Fruit fly (Drosophila melanogaster): ENCODE measurements around the gene CG34241.

dm6 chr3L:12129111-12129510, 1.3 kb downstream of the CG34241 start, which contains the start of gene Lsp2:
- TF ChIP-seq dysf (GFP tag; IDR thresholded peaks at IDR 0.05) (no peak), Bgb (GFP tag; IDR thresholded peaks at IDR 0.05; ENCODE audit: partially characterized antibody) (no peak), disco-r (GFP tag; optimal IDR thresholded peaks at IDR 0.05) (no peak), unc-4 (GFP tag; IDR thresholded peaks at IDR 0.05; ENCODE audit: partially characterized antibody) (no peak), ab (GFP tag; optimal IDR thresholded peaks at IDR 0.05) (no peak), ham (GFP tag; IDR thresholded peaks at IDR 0.05) (no peak), dan (GFP tag; IDR thresholded peaks at IDR 0.05) (no peak), CG11093 (GFP tag; IDR thresholded peaks at IDR 0.05) (no peak), tgo (GFP tag; IDR thresholded peaks at IDR 0.05) (no peak), CTCF (GFP tag; optimal IDR thresholded peaks at IDR 0.05) (no peak), ttk (GFP tag; IDR thresholded peaks at IDR 0.05) (no peak), nerfin-2 (GFP tag; IDR thresholded peaks at IDR 0.05; ENCODE audit: partially characterized antibody) (no peak), HmgZ (tag; optimal IDR thresholded peaks at IDR 0.05) (no peak)
